Worm (Caenorhabditis elegans): ENCODE measurements around the gene cah-2.

Gene cah-2

DNA sequence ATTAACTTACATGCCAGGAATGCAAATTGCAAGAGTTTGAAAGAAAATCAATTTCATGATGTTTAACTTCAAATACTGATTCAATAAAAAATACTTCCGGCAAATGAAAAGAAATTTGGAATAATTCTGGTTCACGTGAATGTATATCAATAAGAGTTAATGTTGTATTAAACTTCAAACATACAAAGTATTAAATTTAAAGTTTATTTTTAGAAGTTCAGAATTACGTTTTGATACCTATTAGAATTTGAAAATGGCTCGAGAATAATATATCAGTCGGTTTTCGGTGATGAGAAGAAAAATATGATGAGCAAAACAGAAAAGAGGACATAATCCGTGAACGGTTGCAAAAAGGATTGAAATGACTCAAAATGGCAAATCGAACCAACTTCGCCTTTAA is 6.7 kb upstream of the cah-2 start, which contains the start of gene D1022.9:
D1022.9 (minus strand) TSS at position 101 of the 400 bp plus-strand sequence.
- no peak for TF ChIP-seq nhr-77 (tag; optimal IDR thresholded peaks at IDR 0.05)
- no peak for TF ChIP-seq nhr-10 (tag; optimal IDR thresholded peaks at IDR 0.05)
- no peak for TF ChIP-seq Y55F3AM.14 (GFP tag; optimal IDR thresholded peaks at IDR 0.05)
- TF ChIP-seq F13H6.1 (tag; optimal IDR thresholded peaks at IDR 0.05): no peak
- TF ChIP-seq skn-1 (tag; optimal IDR thresholded peaks at IDR 0.05): no peak
- TF ChIP-seq unc-39 (tag; optimal IDR thresholded peaks at IDR 0.05): no peak
- no peak for TF ChIP-seq crh-2 (tag; optimal IDR thresholded peaks at IDR 0.05)
- TF ChIP-seq nhr-237 (tag; optimal IDR thresholded peaks at IDR 0.05): no peak
- TF ChIP-seq sem-4 (tag; optimal IDR thresholded peaks at IDR 0.05): no peak
- TF ChIP-seq unc-55 (GFP tag; optimal IDR thresholded peaks at IDR 0.05): no peak

DNA sequence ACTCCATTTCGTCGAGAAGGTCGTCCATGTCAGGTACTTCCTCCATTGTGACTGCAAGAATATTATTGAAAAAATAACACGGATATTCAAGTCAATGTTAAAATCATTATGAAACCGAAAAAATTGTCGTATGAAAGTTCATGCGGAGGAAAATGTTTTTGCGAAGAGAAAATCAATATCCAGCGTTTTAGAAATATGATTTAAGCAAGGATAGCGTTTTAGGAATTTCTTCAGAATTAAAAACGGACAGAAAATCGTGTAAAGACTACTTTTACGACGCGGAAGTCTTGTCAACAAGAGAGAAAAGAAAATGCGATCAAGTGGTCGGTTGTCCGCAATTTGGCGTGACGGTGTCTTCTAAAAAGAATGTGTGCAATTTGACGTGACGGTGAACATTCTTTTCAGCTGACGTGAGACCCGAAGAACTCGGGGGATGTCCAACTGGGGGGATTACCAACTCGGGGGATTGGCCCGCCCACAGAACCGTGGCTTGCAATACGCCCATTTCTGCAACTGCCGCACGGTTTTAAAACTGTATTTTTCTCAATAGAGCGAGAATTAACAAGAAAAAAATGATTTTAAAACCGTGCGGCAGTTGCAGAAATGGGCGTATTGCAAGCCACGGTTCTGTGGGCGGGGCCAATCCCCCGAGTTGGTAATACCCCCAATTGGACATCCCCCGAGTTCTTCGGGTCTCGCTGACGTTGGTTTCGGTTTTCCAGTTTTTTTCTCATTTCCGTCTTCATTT is 4.2 kb downstream of the cah-2 start, which contains the start of the genes aka-1 and ubc-6:
aka-1 (minus strand) TSS at position 51 of the 748 bp plus-strand sequence.
ubc-6 (plus strand) TSS at position 701 of the 748 bp plus-strand sequence.
- TF ChIP-seq egl-27 (tag; optimal IDR thresholded peaks at IDR 0.05) (peak; percentile 52), sem-4 (tag; optimal IDR thresholded peaks at IDR 0.05) (peak; percentile 80), alr-1 (tag; optimal IDR thresholded peaks at IDR 0.05) (no peak), peb-1 (tag; optimal IDR thresholded peaks at IDR 0.05) (no peak), snpc-4 (tag; optimal IDR thresholded peaks at IDR 0.05) (peak; percentile 33), lsy-2 (tag; optimal IDR thresholded peaks at IDR 0.05) (peak; percentile 58 to 87), C34F6.9 (tag; optimal IDR thresholded peaks at IDR 0.05) (peak; percentile 81), lin-13 (GFP tag; optimal IDR thresholded peaks at IDR 0.05) (peak; percentile 78), mdl-1 (tag; optimal IDR thresholded peaks at IDR 0.05) (peak in 1 of 2 experiments; percentile 52), unc-62 (GFP tag; optimal IDR thresholded peaks at IDR 0.05) (no peak), nhr-129 (tag; optimal IDR thresholded peaks at IDR 0.05) (peak; percentile 84), lin-39 (tag; optimal IDR thresholded peaks at IDR 0.05) (no peak), nhr-11 (tag; optimal IDR thresholded peaks at IDR 0.05) (no peak), R02D3.7 (tag; optimal IDR thresholded peaks at IDR 0.05) (no peak), nhr-6 (tag; optimal IDR thresholded peaks at IDR 0.05) (peak; percentile 59), unc-55 (GFP tag; optimal IDR thresholded peaks at IDR 0.05) (peak; percentile 80), nhr-237 (tag; optimal IDR thresholded peaks at IDR 0.05) (peak; percentile 41), nhr-25 (tag; optimal IDR thresholded peaks at IDR 0.05) (peak; percentile 83), F13H6.1 (tag; optimal IDR thresholded peaks at IDR 0.05) (peak; percentile 92), elt-1 (tag; optimal IDR thresholded peaks at IDR 0.05) (no peak), nhr-23 (tag; optimal IDR thresholded peaks at IDR 0.05) (no peak), ceh-16 (tag; optimal IDR thresholded peaks at IDR 0.05) (no peak), blmp-1 (tag; optimal IDR thresholded peaks at IDR 0.05; ENCODE audit: insufficient read depth) (peak; percentile 47), nhr-77 (tag; optimal IDR thresholded peaks at IDR 0.05) (peak; percentile 28), unc-39 (tag; optimal IDR thresholded peaks at IDR 0.05) (no peak), elt-3 (tag; optimal IDR thresholded peaks at IDR 0.05) (no peak), dmd-4 (tag; optimal IDR thresholded peaks at IDR 0.05) (no peak), crh-2 (tag; optimal IDR thresholded peaks at IDR 0.05) (peak; percentile 77), ama-1 (optimal IDR thresholded peaks at IDR 0.05) (no peak), gmeb-1 (tag; optimal IDR thresholded peaks at IDR 0.05) (peak; percentile 72), mab-5 (tag; optimal IDR thresholded peaks at IDR 0.05) (peak; percentile 55), sma-9 (GFP tag; optimal IDR thresholded peaks at IDR 0.05) (peak; percentile 60), sma-9 (tag; optimal IDR thresholded peaks at IDR 0.05) (no peak), skn-1 (tag; optimal IDR thresholded peaks at IDR 0.05) (no peak), ceh-82 (tag; optimal IDR thresholded peaks at IDR 0.05) (no peak), nhr-21 (tag; optimal IDR thresholded peaks at IDR 0.05) (peak; percentile 79), ZK546.5 (tag; optimal IDR thresholded peaks at IDR 0.05) (no peak), zag-1 (tag; optimal IDR thresholded peaks at IDR 0.05) (peak; percentile 37), fos-1 (tag; optimal IDR thresholded peaks at IDR 0.05) (peak; percentile 68), ztf-1 (GFP tag; conservative IDR thresholded peaks at IDR 0.05) (no peak), nhr-12 (tag; optimal IDR thresholded peaks at IDR 0.05) (no peak), ztf-4 (tag; optimal IDR thresholded peaks at IDR 0.05) (peak; percentile 0), Y55F3AM.14 (GFP tag; optimal IDR thresholded peaks at IDR 0.05) (peak; percentile 71), aly-2 (tag; optimal IDR thresholded peaks at IDR 0.05) (no peak), nhr-10 (tag; optimal IDR thresholded peaks at IDR 0.05) (no peak), ztf-11 (tag; optimal IDR thresholded peaks at IDR 0.05) (no peak), sma-3 (GFP tag; optimal IDR thresholded peaks at IDR 0.05) (peak; percentile 95), mbf-1 (tag; optimal IDR thresholded peaks at IDR 0.05) (no peak), lin-11 (tag; optimal IDR thresholded peaks at IDR 0.05) (peak; percentile 89)

Data from whole organism, L2 larva.